Fruit fly (Drosophila melanogaster) Kc167 (cell line): ENCODE data around the gene CG17147.

ENCODE experiments used
- Myc ChIP-seq: fragments of >200 bp; optimal IDR thresholded peaks from 2 replicates; lab custom pipeline; 2017; ENCODE audit warnings: missing external identifiers
- h ChIP-seq: fragments of >200 bp; optimal IDR thresholded peaks from 3 replicates; lab custom pipeline; 2018; ENCODE audit warnings: missing external identifiers

dm6 chr3L:20230178-20230775 is 6.5 kb downstream of the CG17147 start:
- no peak for TF ChIP-seq Myc (lab: Kevin White, UChicago)
- no peak for TF ChIP-seq h
